Fruit fly (Drosophila melanogaster) whole organism, embryonic: ENCODE results near the gene Tim13.

ENCODE experiments used
- Ada2b ChIP-seq: fragments of 200-800 bp; sonication (Bioruptor generic); IDR thresholded peaks from 2 replicates; pipeline ENCODE4 v1.3.6; 2022; ENCODE audit warnings: missing biosample characterization, missing genetic modification characterization
- CG10654 ChIP-seq: fragments of 200-800 bp; sonication (Bioruptor generic); optimal IDR thresholded peaks from 2 replicates; lab custom pipeline; 2016; ENCODE audit warnings: missing biosample characterization, missing genetic modification characterization
- CG11247 ChIP-seq: fragments of 200-800 bp; sonication (Bioruptor generic); IDR thresholded peaks from 2 replicates; pipeline ENCODE4 v1.3.6; 2022; ENCODE audit warnings: missing biosample characterization, missing genetic modification characterization
- CG11398 ChIP-seq: fragments of 200-800 bp; sonication (Bioruptor generic); optimal IDR thresholded peaks from 2 replicates; lab custom pipeline; 2016; ENCODE audit warnings: missing biosample characterization, missing genetic modification characterization
- CG11723 ChIP-seq: fragments of 200-800 bp; sonication (Bioruptor generic); optimal IDR thresholded peaks from 2 replicates; lab custom pipeline; 2017; ENCODE audit warnings: missing biosample characterization, mild to moderate bottlenecking, missing genetic modification characterization
- CG12391 ChIP-seq: fragments of 200-800 bp; sonication (Bioruptor generic); optimal IDR thresholded peaks from 3 replicates; lab custom pipeline; 2018; ENCODE audit warnings: missing biosample characterization, mild to moderate bottlenecking, missing genetic modification characterization, moderate library complexity
- CG12659 ChIP-seq: fragments of 200-800 bp; sonication (Bioruptor generic); optimal IDR thresholded peaks from 3 replicates; lab custom pipeline; 2017; ENCODE audit warnings: mild to moderate bottlenecking, missing biosample characterization, missing genetic modification reagents, missing genetic modification characterization
- CG13123 ChIP-seq: fragments of 200-800 bp; sonication (Bioruptor generic); optimal IDR thresholded peaks from 2 replicates; lab custom pipeline; 2016; ENCODE audit warnings: missing biosample characterization, missing genetic modification characterization
- CG13287 ChIP-seq: fragments of 200-800 bp; sonication (Bioruptor generic); IDR thresholded peaks from 2 replicates; pipeline ENCODE4 v1.3.6; 2022; ENCODE audit warnings: missing biosample characterization, missing genetic modification characterization; ENCODE audit not compliant: partially characterized antibody
- CG14441 ChIP-seq: fragments of 200-800 bp; sonication (Bioruptor generic); IDR thresholded peaks from 2 replicates; pipeline ENCODE4 v1.3.6; 2022; ENCODE audit warnings: missing biosample characterization, missing genetic modification characterization
- CG15269 ChIP-seq: fragments of 200-800 bp; sonication (Bioruptor generic); optimal IDR thresholded peaks from 2 replicates; lab custom pipeline; 2018; ENCODE audit warnings: missing biosample characterization, mild to moderate bottlenecking, missing genetic modification characterization, moderate library complexity
- CG15601 ChIP-seq: fragments of 200-800 bp; sonication (Bioruptor generic); optimal IDR thresholded peaks from 3 replicates; lab custom pipeline; 2019; ENCODE audit warnings: missing biosample characterization, mild to moderate bottlenecking, missing genetic modification characterization, moderate library complexity
- CG15696 ChIP-seq: fragments of 200-800 bp; sonication (Bioruptor generic); optimal IDR thresholded peaks from 2 replicates; lab custom pipeline; 2019; ENCODE audit warnings: missing biosample characterization, mild to moderate bottlenecking, missing genetic modification characterization, moderate library complexity
- CG17328 ChIP-seq: fragments of 200-800 bp; sonication (Bioruptor generic); IDR thresholded peaks from 2 replicates; pipeline ENCODE4 v1.3.6; 2022; ENCODE audit warnings: missing biosample characterization, missing genetic modification characterization
- CG18262 ChIP-seq: fragments of 200-800 bp; optimal IDR thresholded peaks from 3 replicates; lab custom pipeline; 2019; ENCODE audit warnings: missing biosample characterization, mild to moderate bottlenecking, missing genetic modification characterization, moderate library complexity
- CG18764 ChIP-seq: fragments of 200-800 bp; sonication (Bioruptor generic); optimal IDR thresholded peaks from 3 replicates; lab custom pipeline; 2016; ENCODE audit warnings: missing biosample characterization, missing genetic modification characterization
- CG34376 ChIP-seq: fragments of 200-800 bp; sonication (Bioruptor generic); optimal IDR thresholded peaks from 2 replicates; lab custom pipeline; 2018; ENCODE audit warnings: missing biosample characterization, mild to moderate bottlenecking, missing genetic modification characterization
- CG4617 ChIP-seq: fragments of 200-800 bp; sonication (Bioruptor generic); optimal IDR thresholded peaks from 3 replicates; lab custom pipeline; 2016; ENCODE audit warnings: missing biosample characterization, missing genetic modification characterization, borderline replicate concordance
- CG4707 ChIP-seq: fragments of 200-800 bp; sonication (Bioruptor generic); optimal IDR thresholded peaks from 2 replicates; lab custom pipeline; 2018; ENCODE audit warnings: missing biosample characterization, mild to moderate bottlenecking, missing genetic modification characterization, moderate library complexity
- CG6254 ChIP-seq: fragments of 200-800 bp; sonication (Bioruptor generic); optimal IDR thresholded peaks from 3 replicates; lab custom pipeline; 2017; ENCODE audit warnings: mild to moderate bottlenecking, missing biosample characterization, missing genetic modification reagents, missing genetic modification characterization
- CG6791 ChIP-seq: fragments of 200-800 bp; sonication (Bioruptor generic); IDR thresholded peaks from 3 replicates; pipeline ENCODE4 v1.3.6; 2022; ENCODE audit warnings: missing biosample characterization, missing genetic modification characterization; ENCODE audit not compliant: partially characterized antibody
- CG6854 ChIP-seq: fragments of 200-800 bp; sonication (Bioruptor generic); optimal IDR thresholded peaks from 3 replicates; lab custom pipeline; 2017; ENCODE audit warnings: missing biosample characterization, mild to moderate bottlenecking, missing genetic modification characterization
- CG8924 ChIP-seq: fragments of 200-800 bp; optimal IDR thresholded peaks from 3 replicates; lab custom pipeline; 2019; ENCODE audit warnings: missing biosample characterization, mild to moderate bottlenecking, missing genetic modification characterization, moderate library complexity
- CG9609 ChIP-seq: fragments of 200-800 bp; sonication (Bioruptor generic); optimal IDR thresholded peaks from 3 replicates; lab custom pipeline; 2016; ENCODE audit warnings: missing biosample characterization, missing genetic modification characterization
- Chrac-16 ChIP-seq: fragments of 200-800 bp; sonication (Bioruptor generic); optimal IDR thresholded peaks from 3 replicates; lab custom pipeline; 2016; ENCODE audit warnings: missing biosample characterization, missing genetic modification characterization
- Dip2 ChIP-seq: fragments of 200-800 bp; sonication (Bioruptor generic); IDR thresholded peaks from 2 replicates; pipeline ENCODE4 v1.3.6; 2022; ENCODE audit warnings: missing biosample characterization, missing genetic modification characterization
- Dp ChIP-seq: fragments of 200-800 bp; sonication (Bioruptor generic); optimal IDR thresholded peaks from 2 replicates; lab custom pipeline; 2018; ENCODE audit warnings: missing biosample characterization, mild to moderate bottlenecking, missing genetic modification characterization, moderate library complexity
- Elba2 ChIP-seq: fragments of 200-800 bp; sonication (Bioruptor generic); optimal IDR thresholded peaks from 3 replicates; lab custom pipeline; 2016; ENCODE audit warnings: missing biosample characterization, missing genetic modification characterization
- HLHmδ ChIP-seq: fragments of 200-800 bp; sonication (Bioruptor generic); optimal IDR thresholded peaks from 2 replicates; lab custom pipeline; 2018; ENCODE audit warnings: missing biosample characterization, mild to moderate bottlenecking, missing genetic modification characterization, moderate library complexity
- Hr39 ChIP-seq: fragments of >200 bp; optimal IDR thresholded peaks from 2 replicates; lab custom pipeline; 2017
- Oaz ChIP-seq: fragments of 200-800 bp; sonication (Bioruptor generic); IDR thresholded peaks from 2 replicates; pipeline ENCODE4 v1.3.6; 2022; ENCODE audit warnings: missing biosample characterization, missing genetic modification characterization
- Rx ChIP-seq: fragments of 200-800 bp; sonication (Bioruptor generic); IDR thresholded peaks from 2 replicates; pipeline ENCODE4 v1.3.6; 2022; ENCODE audit warnings: missing biosample characterization, missing genetic modification characterization
- Tbp ChIP-seq: fragments of >200 bp; optimal IDR thresholded peaks from 2 replicates; lab custom pipeline; 2018; ENCODE audit warnings: missing biosample characterization, missing genetic modification characterization
- br ChIP-seq: fragments of >200 bp; optimal IDR thresholded peaks from 2 replicates; lab custom pipeline; 2017
- btn ChIP-seq: fragments of 200-800 bp; sonication (Bioruptor generic); optimal IDR thresholded peaks from 2 replicates; lab custom pipeline; 2016; ENCODE audit warnings: missing biosample characterization, missing genetic modification characterization
- chinmo ChIP-seq: fragments of 200-800 bp; sonication (Bioruptor generic); IDR thresholded peaks from 4 replicates; pipeline ENCODE4 v1.3.6; 2022; ENCODE audit warnings: missing biosample characterization, missing genetic modification characterization; ENCODE audit not compliant: partially characterized antibody
- chm ChIP-seq: fragments of 200-800 bp; sonication (Bioruptor generic); IDR thresholded peaks from 2 replicates; pipeline ENCODE4 v1.3.6; 2022; ENCODE audit warnings: missing biosample characterization, missing genetic modification characterization
- dmrt11E ChIP-seq: fragments of 200-800 bp; sonication (Bioruptor generic); optimal IDR thresholded peaks from 3 replicates; lab custom pipeline; 2018; ENCODE audit warnings: missing biosample characterization, mild to moderate bottlenecking, missing genetic modification characterization, moderate library complexity
- emc ChIP-seq: fragments of 200-800 bp; sonication (Bioruptor generic); optimal IDR thresholded peaks from 2 replicates; lab custom pipeline; 2016; ENCODE audit warnings: missing biosample characterization, missing genetic modification characterization
- exex ChIP-seq: fragments of 200-800 bp; sonication (Bioruptor generic); optimal IDR thresholded peaks from 4 replicates; lab custom pipeline; 2018; ENCODE audit warnings: missing biosample characterization, mild to moderate bottlenecking, missing genetic modification characterization, moderate library complexity
- gce ChIP-seq: fragments of 200-800 bp; sonication (Bioruptor generic); IDR thresholded peaks from 3 replicates; pipeline ENCODE4 v1.3.6; 2022; ENCODE audit warnings: missing biosample characterization, missing genetic modification characterization
- gem ChIP-seq: fragments of 200-800 bp; sonication (Bioruptor generic); optimal IDR thresholded peaks from 2 replicates; lab custom pipeline; 2019; ENCODE audit warnings: missing biosample characterization, mild to moderate bottlenecking, missing genetic modification characterization, moderate library complexity
- kay ChIP-seq: fragments of 200-800 bp; sonication (Bioruptor generic); optimal IDR thresholded peaks from 2 replicates; lab custom pipeline; 2016; ENCODE audit warnings: missing biosample characterization, missing genetic modification characterization
- onecut ChIP-seq: fragments of 200-800 bp; sonication (Bioruptor generic); IDR thresholded peaks from 2 replicates; pipeline ENCODE4 v1.3.6; 2022; ENCODE audit warnings: missing biosample characterization, missing genetic modification characterization
- peb ChIP-seq: fragments of 200-800 bp; sonication (Bioruptor generic); IDR thresholded peaks from 2 replicates; pipeline ENCODE4 v1.3.6; 2022; ENCODE audit warnings: missing biosample characterization, missing genetic modification characterization
- pho ChIP-seq: fragments of 200-800 bp; sonication (Bioruptor generic); optimal IDR thresholded peaks from 2 replicates; lab custom pipeline; 2016; ENCODE audit warnings: missing biosample characterization, missing genetic modification characterization
- phol ChIP-seq: fragments of 200-800 bp; sonication (Bioruptor generic); optimal IDR thresholded peaks from 3 replicates; lab custom pipeline; 2018; ENCODE audit warnings: missing biosample characterization, mild to moderate bottlenecking, missing genetic modification characterization, moderate library complexity
- pros ChIP-seq: fragments of 200-800 bp; sonication (Bioruptor generic); optimal IDR thresholded peaks from 3 replicates; lab custom pipeline; 2019; ENCODE audit warnings: missing biosample characterization, mild to moderate bottlenecking, missing genetic modification characterization, moderate library complexity
- tll ChIP-seq, 2 experiments: fragments of 200-800 bp in 1 of 2; fragments of >200 bp in 1 of 2; sonication (Bioruptor generic) in 1 of 2; optimal IDR thresholded peaks; 2 replicates each; lab custom pipeline; 2017 to 2019; ENCODE audit warnings: missing biosample characterization in 2 of 2, missing genetic modification characterization in 2 of 2, mild to moderate bottlenecking in 1 of 2, moderate library complexity in 1 of 2

Tim13 gene

DNA sequence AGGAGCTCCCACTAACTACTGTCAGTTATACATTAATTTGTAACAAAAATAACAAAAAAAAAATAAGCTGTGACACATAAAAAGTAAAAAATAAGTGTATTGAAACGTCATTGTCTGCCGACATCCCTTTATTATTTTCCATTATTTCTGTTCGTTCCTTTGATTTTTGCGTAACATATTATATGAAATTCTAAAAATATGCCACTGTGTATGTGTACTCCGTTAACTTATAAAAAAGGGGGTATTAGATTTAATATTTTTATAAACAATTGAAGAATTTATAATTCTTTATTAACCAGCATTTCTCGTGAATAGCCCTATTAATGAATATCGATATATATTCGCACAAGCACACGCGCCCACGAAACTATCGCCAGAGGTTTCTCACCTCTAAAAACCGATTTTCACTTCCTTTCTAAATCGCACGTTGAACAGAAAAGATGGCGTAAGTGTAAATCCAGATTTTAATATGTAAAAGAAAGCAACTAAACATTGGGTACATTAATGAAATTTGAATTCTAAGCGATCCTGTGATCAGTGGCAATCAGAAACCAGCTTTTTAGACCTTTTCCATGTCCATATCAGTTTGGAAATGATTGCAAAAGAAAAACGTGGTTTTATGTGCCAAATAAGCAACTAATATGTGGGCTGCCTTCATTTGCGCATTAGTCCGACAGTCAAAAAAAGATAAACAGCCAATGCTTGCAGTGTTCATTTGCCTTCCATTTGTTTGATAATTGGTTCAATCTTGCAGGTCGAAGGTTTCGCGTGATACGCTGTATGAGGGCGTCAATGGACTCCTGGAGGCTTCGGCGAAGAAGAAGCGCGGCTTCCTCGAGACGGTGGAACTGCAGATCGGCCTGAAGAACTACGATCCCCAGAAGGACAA lies 48.4 kb upstream of the Tim13 start, which contains the start of gene RpL10Ab (continued):
- peak; percentile 38; the same call in 1 of the 2 replicates for TF ChIP-seq Ada2b (GFP tag; lab: Robert Waterston, UW)
- no peak for TF ChIP-seq CG9609 (GFP tag; lab: Kevin White, UChicago)
- no peak for TF ChIP-seq Dip2 (GFP tag; lab: Robert Waterston, UW)
- peak; percentile 2 for TF ChIP-seq CG11398 (GFP tag; lab: Kevin White, UChicago)
- TF ChIP-seq pho (GFP tag; lab: Kevin White, UChicago), result peak; percentile 31
- peak; percentile 67 for TF ChIP-seq CG34376 (GFP tag; lab: Kevin White, UChicago)
- TF ChIP-seq CG11723, result peak; percentile 44
- TF ChIP-seq kay (GFP tag; lab: Kevin White, UChicago), result no peak
- TF ChIP-seq Elba2 (GFP tag; lab: Kevin White, UChicago), result no peak
- TF ChIP-seq CG13123 (GFP tag; lab: Kevin White, UChicago), result no peak
- TF ChIP-seq emc, result peak; percentile 6
- no peak for TF ChIP-seq pros (GFP tag; lab: Kevin White, UChicago)
- TF ChIP-seq Hr39 (lab: Kevin White, UChicago), result no peak
- peak; percentile 34 for TF ChIP-seq CG15269 (tag; lab: Kevin White, UChicago)
- no peak for TF ChIP-seq btn
- TF ChIP-seq Oaz (GFP tag; lab: Robert Waterston, UW), result peak; percentile 8
- peak; percentile 22 for TF ChIP-seq CG10654 (GFP tag; lab: Kevin White, UChicago)
- peak; percentile 76 for TF ChIP-seq CG8924 (tag; lab: Kevin White, UChicago)
- peak; percentile 64 for TF ChIP-seq HLHmδ (GFP tag; lab: Kevin White, UChicago)
- peak; percentile 66; the same call in 1 of the 4 replicates for TF ChIP-seq chinmo
- peak; percentile 45 for TF ChIP-seq CG12391 (tag; lab: Kevin White, UChicago)
- peak; percentile 87 for TF ChIP-seq chm (GFP tag; lab: Robert Waterston, UW)
- TF ChIP-seq br (lab: Kevin White, UChicago), result no peak
- no peak for TF ChIP-seq CG6254 (GFP tag; lab: Kevin White, UChicago)
- TF ChIP-seq tll (GFP tag; optimal IDR thresholded peaks at IDR 0.05; lab: Kevin White, UChicago), result no peak
- peak; percentile 59 for TF ChIP-seq CG14441
- peak; percentile 88 for TF ChIP-seq phol
- peak; percentile 92 for TF ChIP-seq CG6791 (GFP tag; lab: Robert Waterston, UW)
- TF ChIP-seq Tbp (GFP tag; lab: Kevin White, UChicago), result no peak
- TF ChIP-seq onecut (GFP tag; lab: Robert Waterston, UW), result peak; percentile 77
- peak; percentile 87 for TF ChIP-seq gem (tag; lab: Kevin White, UChicago)
- peak; percentile 64 for TF ChIP-seq CG11247 (GFP tag; lab: Robert Waterston, UW)
- TF ChIP-seq peb (GFP tag; lab: Robert Waterston, UW), result no peak
- TF ChIP-seq Rx (GFP tag; lab: Robert Waterston, UW), result peak; percentile 59
- peak; percentile 3 for TF ChIP-seq Chrac-16 (GFP tag; lab: Kevin White, UChicago)
- TF ChIP-seq CG4617 (GFP tag; lab: Kevin White, UChicago), result no peak
- no peak for TF ChIP-seq CG6854
- TF ChIP-seq CG12659 (GFP tag; lab: Kevin White, UChicago), result peak; percentile 47
- no peak for TF ChIP-seq Dp
- TF ChIP-seq CG15696, result peak; percentile 50
- TF ChIP-seq CG17328 (GFP tag; lab: Robert Waterston, UW), result peak; percentile 71
- peak; percentile 32 for TF ChIP-seq CG18764 (GFP tag; lab: Kevin White, UChicago)
- TF ChIP-seq CG18262 (tag; lab: Kevin White, UChicago), result peak; percentile 72
- peak; percentile 25 for TF ChIP-seq dmrt11E (tag; lab: Kevin White, UChicago)
- peak; percentile 70 for TF ChIP-seq CG13287 (GFP tag; lab: Robert Waterston, UW)
- TF ChIP-seq exex (tag; lab: Kevin White, UChicago), result peak; percentile 19
- TF ChIP-seq CG15601, result peak; percentile 10
- TF ChIP-seq gce (GFP tag; lab: Robert Waterston, UW), result no peak
- peak; percentile 63 for TF ChIP-seq CG4707
